Fruit fly (Drosophila melanogaster) whole organism: ENCODE data around the gene wisp.

Source experiments
- CG8478 ChIP-seq: fragments of >200 bp; optimal IDR thresholded peaks from 2 replicates; lab custom pipeline; 2018; ENCODE audit warnings: inconsistent platforms
- Dll ChIP-seq: fragments of >200 bp; optimal IDR thresholded peaks from 2 replicates; lab custom pipeline; 2017
- EcR ChIP-seq, 2 experiments: fragments of >200 bp; optimal IDR thresholded peaks; 2 replicates each; lab custom pipeline; 2017; ENCODE audit warnings: missing biosample characterization in 2 of 2, missing genetic modification characterization in 2 of 2, missing genetic modification reagents in 2 of 2
- pan ChIP-seq: fragments of >200 bp; optimal IDR thresholded peaks from 2 replicates; lab custom pipeline; 2017
- psq ChIP-seq: fragments of >200 bp; optimal IDR thresholded peaks from 2 replicates; lab custom pipeline; 2017
- usp ChIP-seq: fragments of >200 bp; optimal IDR thresholded peaks from 2 replicates; lab custom pipeline; 2017; ENCODE audit warnings: missing biosample characterization, missing genetic modification characterization, mixed read lengths

The wisp gene

dm6 chrX:11893643-11894042, at the start of gene wisp:
Gene wisp, plus strand, starts transcription at chrX:11893943.
- no peak for TF ChIP-seq Dll (lab: Kevin White, UChicago)
- no peak for TF ChIP-seq psq (lab: Kevin White, UChicago)
- TF ChIP-seq pan (lab: Kevin White, UChicago) = no peak
- TF ChIP-seq CG8478 (lab: Kevin White, UChicago) = no peak
- TF ChIP-seq EcR (GFP tag; optimal IDR thresholded peaks at IDR 0.05; lab: Kevin White, UChicago) = no peak
- TF ChIP-seq usp (GFP tag; lab: Kevin White, UChicago) = no peak

- TF ChIP-seq pan (lab: Kevin White, UChicago) (no peak), CG8478 (lab: Kevin White, UChicago) (no peak), EcR (GFP tag; optimal IDR thresholded peaks at IDR 0.05; lab: Kevin White, UChicago) (no peak), usp (GFP tag; lab: Kevin White, UChicago) (no peak), psq (lab: Kevin White, UChicago) (no peak), Dll (lab: Kevin White, UChicago) (no peak)
Measured at dm6 chrX:11846049-11846718, 47.6 kb upstream of the wisp start, which contains the start of gene CG15740. Gene CG15740, minus strand, starts transcription at chrX:11846099.

dm6 chrX:11848507-11849264, 45.1 kb upstream of the wisp start:
- TF ChIP-seq psq (lab: Kevin White, UChicago) (no peak), CG8478 (lab: Kevin White, UChicago) (no peak), Dll (lab: Kevin White, UChicago) (no peak), pan (lab: Kevin White, UChicago) (no peak), usp (GFP tag; lab: Kevin White, UChicago) (no peak)

- TF ChIP-seq Dll (lab: Kevin White, UChicago) (no peak), pan (lab: Kevin White, UChicago) (no peak), psq (lab: Kevin White, UChicago) (no peak), CG8478 (lab: Kevin White, UChicago) (no peak)
Measured at dm6 chrX:11849267-11849666, 44.5 kb upstream of the wisp start.

- TF ChIP-seq Dll (lab: Kevin White, UChicago) = no peak
- TF ChIP-seq pan (lab: Kevin White, UChicago) = no peak
- TF ChIP-seq CG8478 (lab: Kevin White, UChicago) = no peak
- TF ChIP-seq usp (GFP tag; lab: Kevin White, UChicago) = no peak
- TF ChIP-seq EcR (GFP tag; optimal IDR thresholded peaks at IDR 0.05; lab: Kevin White, UChicago) = no peak
- no peak for TF ChIP-seq psq (lab: Kevin White, UChicago)
Measured at dm6 chrX:11852310-11852709, 41.4 kb upstream of the wisp start, which contains the start of gene p24-1. Gene p24-1, minus strand, starts transcription at chrX:11852530.

- no peak for TF ChIP-seq usp (GFP tag; lab: Kevin White, UChicago)
- TF ChIP-seq EcR (GFP tag; optimal IDR thresholded peaks at IDR 0.05; lab: Kevin White, UChicago) = no peak
- no peak for TF ChIP-seq CG8478 (lab: Kevin White, UChicago)
- TF ChIP-seq pan (lab: Kevin White, UChicago) = no peak
- TF ChIP-seq Dll (lab: Kevin White, UChicago) = no peak
- TF ChIP-seq psq (lab: Kevin White, UChicago) = no peak
Measured at dm6 chrX:11854758-11855465, 38.8 kb upstream of the wisp start, which contains the start of the genes CG10347 and ATP7. Gene CG10347, minus strand, starts transcription at chrX:11854931. Gene ATP7, plus strand, starts transcription at chrX:11855022.

dm6 chrX:11855950-11856349, 37.8 kb upstream of the wisp start:
- TF ChIP-seq CG8478 (lab: Kevin White, UChicago) (no peak), pan (lab: Kevin White, UChicago) (no peak), Dll (lab: Kevin White, UChicago) (no peak), EcR (GFP tag; optimal IDR thresholded peaks at IDR 0.05; lab: Kevin White, UChicago) (no peak), psq (lab: Kevin White, UChicago) (no peak), usp (GFP tag; lab: Kevin White, UChicago) (no peak)

dm6 chrX:11856867-11857266, 36.9 kb upstream of the wisp start:
- no peak for TF ChIP-seq pan (lab: Kevin White, UChicago)
- no peak for TF ChIP-seq usp (GFP tag; lab: Kevin White, UChicago)
- TF ChIP-seq CG8478 (lab: Kevin White, UChicago) = no peak
- no peak for TF ChIP-seq psq (lab: Kevin White, UChicago)
- no peak for TF ChIP-seq Dll (lab: Kevin White, UChicago)
- TF ChIP-seq EcR (GFP tag; optimal IDR thresholded peaks at IDR 0.05; lab: Kevin White, UChicago) = no peak

dm6 chrX:11857522-11858438, 36.0 kb upstream of the wisp start:
- no peak for TF ChIP-seq psq (lab: Kevin White, UChicago)
- TF ChIP-seq EcR (GFP tag; optimal IDR thresholded peaks at IDR 0.05; lab: Kevin White, UChicago) = no peak
- no peak for TF ChIP-seq Dll (lab: Kevin White, UChicago)
- no peak for TF ChIP-seq pan (lab: Kevin White, UChicago)
- no peak for TF ChIP-seq CG8478 (lab: Kevin White, UChicago)
- no peak for TF ChIP-seq usp (GFP tag; lab: Kevin White, UChicago)

dm6 chrX:11858439-11858813, 35.3 kb upstream of the wisp start:
- TF ChIP-seq EcR (GFP tag; optimal IDR thresholded peaks at IDR 0.05; lab: Kevin White, UChicago) = no peak
- TF ChIP-seq usp (GFP tag; lab: Kevin White, UChicago) = no peak
- TF ChIP-seq psq (lab: Kevin White, UChicago) = no peak
- no peak for TF ChIP-seq pan (lab: Kevin White, UChicago)
- TF ChIP-seq Dll (lab: Kevin White, UChicago) = no peak
